Worm (Caenorhabditis elegans) whole organism, L4 larva: Measurements from ENCODE around the gene sod-4.

Experiments used
- ama-1 ChIP-seq: fragments of 150-350 bp; optimal IDR thresholded peaks from 2 replicates; lab custom pipeline; 2014; ENCODE audit warnings: inconsistent platforms, mixed read lengths
- dpl-1 ChIP-seq: fragments of 150-350 bp; optimal IDR thresholded peaks from 2 replicates; lab custom pipeline; 2014; ENCODE audit warnings: missing biosample characterization, missing genetic modification reagents, missing genetic modification characterization
- jun-1 ChIP-seq: fragments of 150-350 bp; optimal IDR thresholded peaks from 2 replicates; lab custom pipeline; 2014; ENCODE audit warnings: missing biosample characterization, missing genetic modification reagents, missing genetic modification characterization
- mep-1 ChIP-seq: fragments of 150-350 bp; sonication (generic microtip); optimal IDR thresholded peaks from 3 replicates; lab custom pipeline; 2014; ENCODE audit warnings: missing biosample characterization, missing genetic modification characterization
- nhr-11 ChIP-seq: fragments of 150-350 bp; optimal IDR thresholded peaks from 2 replicates; lab custom pipeline; 2014; ENCODE audit warnings: missing biosample characterization, missing genetic modification characterization
- pha-4 ChIP-seq, 2 experiments: fragments of 150-350 bp in 1 of 2; fragments of 200-800 bp in 1 of 2; sonication (Bioruptor generic) in 1 of 2; IDR thresholded peaks in 1 of 2; optimal IDR thresholded peaks in 1 of 2; 2 replicates each; pipeline versions ENCODE4 v1.3.6 to Lab custom; 2014 to 2022; ENCODE audit warnings: missing genetic modification characterization in 2 of 2, missing genetic modification reagents in 2 of 2, missing biosample characterization in 1 of 2, missing compliant biosample characterization in 1 of 2
- snpc-4 ChIP-seq: fragments of 150-350 bp; optimal IDR thresholded peaks from 2 replicates; lab custom pipeline; 2014; ENCODE audit warnings: missing biosample characterization, missing genetic modification characterization
- zag-1 ChIP-seq: fragments of 150-350 bp; optimal IDR thresholded peaks from 2 replicates; lab custom pipeline; 2014; ENCODE audit warnings: missing biosample characterization, missing genetic modification characterization

DNA sequence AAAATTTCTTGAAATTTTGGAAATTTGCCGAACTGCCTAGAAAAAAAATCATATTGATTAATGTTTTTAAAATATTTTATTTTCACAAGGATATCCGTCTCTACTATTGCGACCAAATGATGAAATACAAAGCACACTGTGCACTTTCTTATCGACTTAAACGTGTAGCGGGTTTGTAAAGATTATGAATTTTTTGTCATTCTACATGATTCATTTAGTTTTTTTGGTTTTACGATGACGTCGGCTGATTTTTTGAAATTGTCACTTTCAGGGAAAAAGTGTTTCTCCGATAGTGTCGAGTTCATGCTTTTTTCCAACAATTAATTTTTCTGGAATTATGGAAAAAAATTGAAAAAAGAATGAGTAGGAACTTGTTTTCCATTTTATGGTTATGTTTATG, 23.6 kb downstream of the sod-4 start:
- no peak for TF ChIP-seq mep-1
- no peak for TF ChIP-seq pha-4 (GFP tag; IDR thresholded peaks at IDR 0.05; lab: Robert Waterston, UW)
- no peak for TF ChIP-seq pha-4 (tag; optimal IDR thresholded peaks at IDR 0.05; lab: Kevin White, UChicago)
- TF ChIP-seq jun-1 (tag; lab: Kevin White, UChicago), result no peak
- no peak for TF ChIP-seq dpl-1 (GFP tag; lab: Kevin White, UChicago)
- TF ChIP-seq snpc-4, result no peak
- TF ChIP-seq nhr-11 (tag; lab: Kevin White, UChicago), result no peak
- no peak for TF ChIP-seq ama-1 (lab: Kevin White, UChicago)
- TF ChIP-seq zag-1, result no peak
